Fruit fly (Drosophila melanogaster) whole organism, wandering third instar larva: ENCODE measurements around the gene CG46313.

ENCODE experiments used
- Abd-B ChIP-seq: fragments of >200 bp; optimal IDR thresholded peaks from 2 replicates; lab custom pipeline; 2017; ENCODE audit warnings: missing biosample characterization, missing genetic modification characterization
- CG32264 ChIP-seq: fragments of 200-800 bp; sonication (Bioruptor generic); optimal IDR thresholded peaks from 2 replicates; lab custom pipeline; 2016; ENCODE audit warnings: missing biosample characterization, missing genetic modification characterization
- CG9705 ChIP-seq: fragments of 200-800 bp; sonication (Bioruptor generic); optimal IDR thresholded peaks from 2 replicates; lab custom pipeline; 2018; ENCODE audit warnings: missing biosample characterization, mild to moderate bottlenecking, missing genetic modification characterization
- CrebA ChIP-seq: fragments of 200-800 bp; sonication (Bioruptor generic); optimal IDR thresholded peaks from 2 replicates; lab custom pipeline; 2016; ENCODE audit warnings: missing biosample characterization, mild to moderate bottlenecking, missing genetic modification characterization, borderline replicate concordance
- Dfd ChIP-seq: fragments of >200 bp; optimal IDR thresholded peaks from 2 replicates; lab custom pipeline; 2017; ENCODE audit warnings: missing biosample characterization, missing genetic modification characterization
- Dif ChIP-seq: fragments of 200-275, 200-300 bp; sonication (Bioruptor generic); optimal IDR thresholded peaks from 2 replicates; lab custom pipeline; 2018; ENCODE audit warnings: missing biosample characterization, missing genetic modification characterization; ENCODE audit not compliant: partially characterized antibody
- GATAd ChIP-seq: sonication (Bioruptor generic); optimal IDR thresholded peaks from 2 replicates; lab custom pipeline; 2016; ENCODE audit warnings: missing biosample characterization, missing genetic modification characterization
- HLH106 ChIP-seq: fragments of 200-800 bp; optimal IDR thresholded peaks from 3 replicates; lab custom pipeline; 2019; ENCODE audit warnings: missing biosample characterization, mild to moderate bottlenecking, missing genetic modification characterization, moderate library complexity
- Hnf4 ChIP-seq: fragments of 200-800 bp; sonication (Bioruptor generic); optimal IDR thresholded peaks from 2 replicates; lab custom pipeline; 2016; ENCODE audit warnings: missing biosample characterization, mild to moderate bottlenecking, missing genetic modification characterization
- Hr78 ChIP-seq: fragments of >200 bp; optimal IDR thresholded peaks from 2 replicates; lab custom pipeline; 2017; ENCODE audit warnings: missing biosample characterization, missing genetic modification characterization
- Hr83 ChIP-seq: fragments of 200-300 bp; sonication (Bioruptor generic); optimal IDR thresholded peaks from 2 replicates; lab custom pipeline; 2016; ENCODE audit warnings: missing biosample characterization, mild to moderate bottlenecking, missing genetic modification characterization, moderate library complexity; ENCODE audit not compliant: poor library complexity, severe bottlenecking
- Jra ChIP-seq: sonication (Bioruptor generic); optimal IDR thresholded peaks from 2 replicates; lab custom pipeline; 2016; ENCODE audit warnings: missing biosample characterization, missing genetic modification characterization
- Mio ChIP-seq: sonication (Bioruptor generic); optimal IDR thresholded peaks from 2 replicates; lab custom pipeline; 2016; ENCODE audit warnings: missing biosample characterization, missing genetic modification characterization
- Myc ChIP-seq: fragments of >200 bp; optimal IDR thresholded peaks from 2 replicates; lab custom pipeline; 2017
- N ChIP-seq: fragments of >200 bp; optimal IDR thresholded peaks from 2 replicates; lab custom pipeline; 2018; ENCODE audit warnings: missing biosample characterization, missing external identifiers, missing genetic modification characterization
- OdsH ChIP-seq: fragments of 200-800 bp; sonication (Bioruptor generic); optimal IDR thresholded peaks from 2 replicates; lab custom pipeline; 2016; ENCODE audit warnings: missing biosample characterization, mild to moderate bottlenecking, missing genetic modification characterization
- Rel ChIP-seq, 2 experiments: fragments of 200-800 bp; sonication (Bioruptor generic) in 1 of 2; optimal IDR thresholded peaks; 2 replicates in 1 of 2; 3 replicates in 1 of 2; lab custom pipeline; 2016 to 2019; ENCODE audit warnings: mild to moderate bottlenecking in 2 of 2, missing biosample characterization in 2 of 2, missing genetic modification characterization in 2 of 2, moderate library complexity in 1 of 2
- Sp1 ChIP-seq: fragments of 200-800 bp; sonication (Bioruptor generic); optimal IDR thresholded peaks from 3 replicates; lab custom pipeline; 2019; ENCODE audit warnings: missing biosample characterization, mild to moderate bottlenecking, missing genetic modification characterization, moderate library complexity
- Vsx2 ChIP-seq: fragments of 200-300, 225-300 bp; sonication (Bioruptor generic); optimal IDR thresholded peaks from 2 replicates; lab custom pipeline; 2018; ENCODE audit warnings: missing biosample characterization, missing genetic modification characterization; ENCODE audit not compliant: partially characterized antibody
- br ChIP-seq: fragments of 200-800 bp; sonication (Bioruptor generic); optimal IDR thresholded peaks from 2 replicates; lab custom pipeline; 2016; ENCODE audit warnings: missing biosample characterization, missing genetic modification characterization
- brk ChIP-seq: fragments of 200-800 bp; sonication (Bioruptor generic); optimal IDR thresholded peaks from 2 replicates; lab custom pipeline; 2016; ENCODE audit warnings: missing biosample characterization, mild to moderate bottlenecking, missing genetic modification characterization
- dl ChIP-seq, 2 experiments: fragments of 175-275, 200-275 bp in 1 of 2; fragments of 200-275 bp in 1 of 2; sonication (Bioruptor generic); optimal IDR thresholded peaks; lab custom pipeline; 2018; ENCODE audit warnings: mild to moderate bottlenecking in 2 of 2, missing biosample characterization in 2 of 2, missing genetic modification characterization in 2 of 2, moderate library complexity in 2 of 2; ENCODE audit not compliant: partially characterized antibody in 2 of 2, insufficient read depth in 1 of 2
- dmrt93B ChIP-seq: fragments of 200-800 bp; sonication (Bioruptor generic); optimal IDR thresholded peaks from 2 replicates; lab custom pipeline; 2018; ENCODE audit warnings: missing biosample characterization, mild to moderate bottlenecking, missing genetic modification characterization
- dsf ChIP-seq: sonication (Bioruptor generic); optimal IDR thresholded peaks from 2 replicates; lab custom pipeline; 2016; ENCODE audit warnings: missing biosample characterization, missing genetic modification characterization, borderline replicate concordance
- ey ChIP-seq: fragments of 200-800 bp; sonication (Bioruptor generic); optimal IDR thresholded peaks from 2 replicates; lab custom pipeline; 2016; ENCODE audit warnings: missing biosample characterization, missing genetic modification characterization
- foxo ChIP-seq, 2 experiments: fragments of 200-800 bp; sonication (Bioruptor generic); optimal IDR thresholded peaks; 2 replicates in 1 of 2; 3 replicates in 1 of 2; lab custom pipeline; 2016 to 2017; ENCODE audit warnings: missing biosample characterization in 2 of 2, missing genetic modification characterization in 2 of 2
- fru ChIP-seq: fragments of 200-800 bp; sonication (Bioruptor generic); optimal IDR thresholded peaks from 3 replicates; lab custom pipeline; 2016; ENCODE audit warnings: missing biosample characterization, mild to moderate bottlenecking, missing genetic modification characterization
- h ChIP-seq: fragments of 200-800 bp; sonication (Bioruptor generic); optimal IDR thresholded peaks from 3 replicates; lab custom pipeline; 2016; ENCODE audit warnings: missing biosample characterization, mild to moderate bottlenecking, missing genetic modification characterization
- jim ChIP-seq: fragments of 175-275, 200-325 bp; sonication (Bioruptor generic); optimal IDR thresholded peaks from 2 replicates; lab custom pipeline; 2016; ENCODE audit warnings: missing biosample characterization, mild to moderate bottlenecking, missing genetic modification characterization
- lola ChIP-seq: fragments of >200 bp; optimal IDR thresholded peaks from 2 replicates; lab custom pipeline; 2017; ENCODE audit warnings: missing biosample characterization, missing genetic modification characterization
- pan ChIP-seq: fragments of >200 bp; optimal IDR thresholded peaks from 2 replicates; lab custom pipeline; 2017
- psq ChIP-seq: fragments of 200-800 bp; sonication (Bioruptor generic); optimal IDR thresholded peaks from 3 replicates; lab custom pipeline; 2017; ENCODE audit warnings: missing biosample characterization, mild to moderate bottlenecking, missing genetic modification characterization, moderate library complexity
- rgr ChIP-seq: fragments of 200-800 bp; sonication (Bioruptor generic); optimal IDR thresholded peaks from 3 replicates; lab custom pipeline; 2016; ENCODE audit warnings: missing biosample characterization, mild to moderate bottlenecking, missing genetic modification characterization
- sage ChIP-seq: fragments of 200-800 bp; sonication (Bioruptor generic); optimal IDR thresholded peaks from 2 replicates; lab custom pipeline; 2016; ENCODE audit warnings: missing biosample characterization, mild to moderate bottlenecking, missing genetic modification characterization
- sv ChIP-seq: fragments of 200-800 bp; sonication (Bioruptor generic); optimal IDR thresholded peaks from 3 replicates; lab custom pipeline; 2016; ENCODE audit warnings: missing biosample characterization, missing genetic modification characterization
- tai ChIP-seq: sonication (Bioruptor generic); optimal IDR thresholded peaks from 2 replicates; lab custom pipeline; 2016; ENCODE audit warnings: missing biosample characterization, missing genetic modification characterization
- usp ChIP-seq: fragments of >200 bp; optimal IDR thresholded peaks from 2 replicates; lab custom pipeline; 2017; ENCODE audit warnings: missing biosample characterization, missing genetic modification characterization
- woc ChIP-seq: sonication (Bioruptor generic); optimal IDR thresholded peaks from 2 replicates; lab custom pipeline; 2016; ENCODE audit warnings: missing biosample characterization, mild to moderate bottlenecking, missing genetic modification characterization

CG46313 gene

DNA sequence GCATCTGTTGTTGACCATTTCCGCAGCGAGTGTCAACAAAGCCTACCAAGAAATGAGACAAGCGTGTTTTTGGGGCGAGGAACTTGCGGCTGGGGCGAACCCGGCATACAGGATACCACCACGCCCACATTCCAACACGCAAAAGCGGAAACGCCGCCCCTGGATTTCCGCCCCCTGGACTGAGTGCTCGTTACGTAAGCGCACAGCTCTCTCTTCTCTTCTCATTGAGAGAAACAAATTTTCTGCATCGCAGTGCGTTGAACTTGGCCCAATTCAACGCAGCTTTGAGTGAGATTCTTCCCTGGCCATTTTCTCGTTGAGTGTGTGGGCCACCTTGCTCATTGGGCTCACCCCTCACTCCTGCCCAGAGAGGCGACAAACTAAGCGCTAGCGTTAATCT lies 17.8 kb upstream of the CG46313 start:
- TF ChIP-seq dl (GFP tag; optimal IDR thresholded peaks at IDR 0.05; lab: Kevin White, UChicago; ENCODE audit: insufficient read depth in 1 of 2, partially characterized antibody in 2 of 2) = peak in 1 of 2 experiments; percentile 5
- no peak for TF ChIP-seq h (GFP tag; lab: Kevin White, UChicago)

DNA sequence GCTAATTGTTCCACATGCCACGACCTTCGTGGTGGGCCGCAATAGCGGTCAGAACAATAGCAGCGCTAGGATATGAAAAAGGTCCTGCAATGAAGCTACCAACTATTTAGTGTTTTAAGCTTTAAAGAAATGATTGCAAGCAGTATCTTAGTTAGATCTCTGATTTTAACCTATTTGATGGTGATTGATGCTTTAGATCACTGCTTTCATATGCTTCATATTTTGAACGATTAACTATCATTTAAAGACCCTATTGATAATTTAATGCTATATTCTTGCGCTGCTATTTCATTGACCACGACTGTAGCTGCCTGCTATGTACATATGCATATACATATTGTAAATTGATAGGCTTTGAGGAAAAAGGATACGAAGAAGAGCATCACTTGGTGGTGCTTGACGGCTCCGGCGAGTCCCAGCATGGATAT lies 14.6 kb upstream of the CG46313 start:
- TF ChIP-seq ey (GFP tag; lab: Kevin White, UChicago) (peak; percentile 47), Sp1 (GFP tag; lab: Kevin White, UChicago) (peak; percentile 40), Hnf4 (peak; percentile 20), Hr83 (GFP tag; lab: Kevin White, UChicago) (no peak), OdsH (GFP tag; lab: Kevin White, UChicago) (peak; percentile 25), GATAd (GFP tag; lab: Kevin White, UChicago) (no peak), Mio (no peak), tai (GFP tag; lab: Kevin White, UChicago) (no peak), usp (GFP tag; lab: Kevin White, UChicago) (no peak), Abd-B (GFP tag; lab: Kevin White, UChicago) (no peak), dsf (GFP tag; lab: Kevin White, UChicago) (no peak), dmrt93B (GFP tag; lab: Kevin White, UChicago) (peak; percentile 64), sv (GFP tag; lab: Kevin White, UChicago) (peak; percentile 18), foxo (GFP tag; optimal IDR thresholded peaks at IDR 0.05; lab: Kevin White, UChicago) (peak in 1 of 2 experiments; percentile 71), Jra (GFP tag; lab: Kevin White, UChicago) (no peak), Dfd (no peak), Hr78 (no peak), h (GFP tag; lab: Kevin White, UChicago) (peak; percentile 37), dl (GFP tag; optimal IDR thresholded peaks at IDR 0.05; lab: Kevin White, UChicago; ENCODE audit: insufficient read depth in 1 of 2, partially characterized antibody in 2 of 2) (no peak), lola (no peak), fru (peak; percentile 24), sage (peak; percentile 64), CrebA (GFP tag; lab: Kevin White, UChicago) (no peak), psq (GFP tag; lab: Kevin White, UChicago) (no peak), pan (lab: Kevin White, UChicago) (no peak), N (GFP tag; lab: Kevin White, UChicago) (no peak), Myc (lab: Kevin White, UChicago) (no peak), CG9705 (GFP tag; lab: Kevin White, UChicago) (peak; percentile 29), Vsx2 (GFP tag; lab: Kevin White, UChicago) (no peak), brk (no peak), CG32264 (GFP tag; lab: Kevin White, UChicago) (no peak), Rel (GFP tag; optimal IDR thresholded peaks at IDR 0.05; lab: Kevin White, UChicago) (no peak), Rel (tag; optimal IDR thresholded peaks at IDR 0.05; lab: Kevin White, UChicago) (no peak), jim (GFP tag; lab: Kevin White, UChicago) (no peak), Dif (GFP tag; lab: Kevin White, UChicago) (no peak), rgr (GFP tag; lab: Kevin White, UChicago) (peak; percentile 20), woc (GFP tag; lab: Kevin White, UChicago) (peak; percentile 19), br (peak; percentile 36), HLH106 (tag; lab: Kevin White, UChicago) (peak; percentile 61)
